Worm (Caenorhabditis elegans) whole organism, mixed stage, embryonic: ENCODE results near the gene clec-142.

ENCODE experiments used
- M03D4.4 ChIP-seq: sonication (generic microtip); optimal IDR thresholded peaks from 2 replicates; lab custom pipeline; 2017; ENCODE audit warnings: mild to moderate bottlenecking, missing genetic modification characterization, missing compliant biosample characterization
- blmp-1 ChIP-seq: fragments of 150-350 bp; optimal IDR thresholded peaks from 2 replicates; lab custom pipeline; 2014; ENCODE audit warnings: missing biosample characterization, missing genetic modification characterization
- ceh-43 ChIP-seq: fragments of 200-800 bp; sonication (Bioruptor generic); optimal IDR thresholded peaks from 2 replicates; lab custom pipeline; 2018; ENCODE audit warnings: mild to moderate bottlenecking, missing genetic modification characterization, moderate library complexity, missing compliant biosample characterization
- ceh-83 ChIP-seq: fragments of 200-800 bp; sonication (Bioruptor generic); optimal IDR thresholded peaks from 2 replicates; lab custom pipeline; 2018; ENCODE audit warnings: mild to moderate bottlenecking, missing genetic modification characterization, missing compliant biosample characterization
- ces-1 ChIP-seq: fragments of 150-350 bp; optimal IDR thresholded peaks from 2 replicates; lab custom pipeline; 2014; ENCODE audit warnings: missing biosample characterization, missing genetic modification reagents, missing genetic modification characterization
- cnd-1 ChIP-seq: fragments of 200-800 bp; sonication (Bioruptor generic); optimal IDR thresholded peaks from 2 replicates; lab custom pipeline; 2018; ENCODE audit warnings: mild to moderate bottlenecking, missing genetic modification characterization, missing compliant biosample characterization
- drap-1 ChIP-seq: fragments of 200-800 bp; sonication (Bioruptor generic); optimal IDR thresholded peaks from 3 replicates; lab custom pipeline; 2018; ENCODE audit warnings: mild to moderate bottlenecking, missing genetic modification characterization, missing compliant biosample characterization
- elt-1 ChIP-seq: sonication (generic microtip); optimal IDR thresholded peaks from 2 replicates; lab custom pipeline; 2017; ENCODE audit warnings: missing genetic modification characterization, mild to moderate bottlenecking, missing compliant biosample characterization, antibody characterized with exemption, moderate library complexity, borderline replicate concordance; ENCODE audit not compliant: insufficient read depth
- elt-3 ChIP-seq: fragments of 150-350 bp; optimal IDR thresholded peaks from 2 replicates; lab custom pipeline; 2014; ENCODE audit warnings: missing biosample characterization, missing genetic modification characterization
- flh-1 ChIP-seq: fragments of 200-800 bp; sonication (Bioruptor generic); optimal IDR thresholded peaks from 2 replicates; lab custom pipeline; 2018; ENCODE audit warnings: mild to moderate bottlenecking, missing genetic modification characterization, moderate library complexity, missing compliant biosample characterization
- hlh-1 ChIP-seq: fragments of 150-350 bp; optimal IDR thresholded peaks from 2 replicates; lab custom pipeline; 2014; ENCODE audit warnings: missing biosample characterization, missing genetic modification reagents, missing genetic modification characterization
- lin-13 ChIP-seq: fragments of 150-350 bp; optimal IDR thresholded peaks from 2 replicates; lab custom pipeline; 2014; ENCODE audit warnings: missing biosample characterization, missing genetic modification characterization
- lin-32 ChIP-seq: fragments of 200-800 bp; sonication (Bioruptor generic); optimal IDR thresholded peaks from 2 replicates; lab custom pipeline; 2018; ENCODE audit warnings: mild to moderate bottlenecking, missing genetic modification characterization, missing compliant biosample characterization
- lsy-2 ChIP-seq: fragments of 150-350 bp; optimal IDR thresholded peaks from 2 replicates; lab custom pipeline; 2014; ENCODE audit warnings: missing biosample characterization, missing genetic modification characterization
- mab-5 ChIP-seq: fragments of 150-350 bp; optimal IDR thresholded peaks from 2 replicates; lab custom pipeline; 2014; ENCODE audit warnings: missing biosample characterization, missing genetic modification characterization
- mep-1 ChIP-seq: fragments of 150-350 bp; optimal IDR thresholded peaks from 2 replicates; lab custom pipeline; 2017; ENCODE audit warnings: missing biosample characterization, missing genetic modification reagents, missing genetic modification characterization, inconsistent platforms
- mls-2 ChIP-seq: sonication (generic microtip); optimal IDR thresholded peaks from 2 replicates; lab custom pipeline; 2016; ENCODE audit warnings: mild to moderate bottlenecking, missing genetic modification characterization, moderate library complexity, missing compliant biosample characterization
- nhr-12 ChIP-seq: fragments of 150-350 bp; optimal IDR thresholded peaks from 2 replicates; lab custom pipeline; 2014; ENCODE audit warnings: missing biosample characterization, missing genetic modification characterization
- nhr-2 ChIP-seq: fragments of 150-350 bp; optimal IDR thresholded peaks from 2 replicates; lab custom pipeline; 2014; ENCODE audit warnings: missing biosample characterization, missing genetic modification characterization
- nhr-237 ChIP-seq: fragments of 150-350 bp; optimal IDR thresholded peaks from 2 replicates; lab custom pipeline; 2014; ENCODE audit warnings: missing biosample characterization, missing genetic modification characterization
- nhr-28 ChIP-seq: fragments of 150-350 bp; optimal IDR thresholded peaks from 2 replicates; lab custom pipeline; 2014; ENCODE audit warnings: missing biosample characterization, missing genetic modification characterization
- nhr-76 ChIP-seq: sonication (generic microtip); optimal IDR thresholded peaks from 2 replicates; lab custom pipeline; 2017; ENCODE audit warnings: missing biosample characterization, missing genetic modification characterization
- pha-4 ChIP-seq: fragments of 150-350 bp; optimal IDR thresholded peaks from 2 replicates; lab custom pipeline; 2018; ENCODE audit warnings: missing biosample characterization, missing genetic modification reagents, missing genetic modification characterization
- sem-2 ChIP-seq: fragments of 200-800 bp; sonication (Bioruptor generic); optimal IDR thresholded peaks from 2 replicates; lab custom pipeline; 2018; ENCODE audit warnings: mild to moderate bottlenecking, missing genetic modification characterization, missing compliant biosample characterization
- snpc-4 ChIP-seq: fragments of 150-350 bp; optimal IDR thresholded peaks from 2 replicates; lab custom pipeline; 2014; ENCODE audit warnings: missing biosample characterization, missing genetic modification characterization
- sptf-1 ChIP-seq: sonication (generic microtip); optimal IDR thresholded peaks from 2 replicates; lab custom pipeline; 2017; ENCODE audit warnings: mild to moderate bottlenecking, missing genetic modification characterization, moderate library complexity, missing compliant biosample characterization
- tbx-8 ChIP-seq: fragments of 200-800 bp; sonication (Bioruptor generic); optimal IDR thresholded peaks from 2 replicates; lab custom pipeline; 2018; ENCODE audit warnings: mild to moderate bottlenecking, missing genetic modification characterization, moderate library complexity, missing compliant biosample characterization
- unc-39 ChIP-seq: fragments of 150-350 bp; optimal IDR thresholded peaks from 2 replicates; lab custom pipeline; 2014; ENCODE audit warnings: missing biosample characterization, missing genetic modification characterization
- unc-62 ChIP-seq: fragments of 150-350 bp; optimal IDR thresholded peaks from 2 replicates; lab custom pipeline; 2014; ENCODE audit warnings: missing biosample characterization, missing genetic modification reagents, missing genetic modification characterization
- zip-8 ChIP-seq: fragments of 150-350 bp; optimal IDR thresholded peaks from 2 replicates; lab custom pipeline; 2014; ENCODE audit warnings: missing biosample characterization, missing genetic modification characterization
- ztf-11 ChIP-seq: fragments of 150-350 bp; optimal IDR thresholded peaks from 2 replicates; lab custom pipeline; 2014; ENCODE audit warnings: missing biosample characterization, missing genetic modification characterization

clec-142 gene

DNA sequence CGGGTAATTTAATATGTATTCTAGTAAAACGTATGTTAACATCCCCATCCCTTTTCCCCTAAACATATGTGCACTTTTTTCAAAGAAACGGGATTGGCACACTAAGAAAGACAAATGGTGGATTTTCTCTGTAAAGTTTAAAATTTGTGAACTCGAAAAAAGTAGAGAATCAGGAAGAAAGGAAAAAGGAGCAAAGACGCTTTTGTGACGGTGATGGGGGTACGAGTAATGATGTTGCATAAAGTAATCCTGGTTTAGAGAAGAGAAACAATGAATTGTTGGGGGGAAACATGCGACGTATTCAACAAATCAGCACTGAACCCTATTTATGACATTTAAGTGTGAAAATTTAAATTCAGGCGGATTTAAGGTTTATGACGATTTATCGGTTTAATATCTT is 33.0 kb downstream of the clec-142 start:
- TF ChIP-seq tbx-8 (GFP tag; lab: Kevin White, UChicago): no peak
- TF ChIP-seq nhr-28 (tag; lab: Kevin White, UChicago): no peak
- TF ChIP-seq nhr-76 (tag; lab: Kevin White, UChicago): no peak
- TF ChIP-seq nhr-237: no peak
- TF ChIP-seq mep-1 (tag; lab: Kevin White, UChicago): no peak
- TF ChIP-seq unc-39 (tag; lab: Kevin White, UChicago): no peak
- no peak for TF ChIP-seq ceh-43 (GFP tag; lab: Kevin White, UChicago)
- no peak for TF ChIP-seq sptf-1 (tag; lab: Kevin White, UChicago)
- TF ChIP-seq ztf-11 (tag; lab: Kevin White, UChicago): no peak
- no peak for TF ChIP-seq mls-2 (tag; lab: Kevin White, UChicago)
- TF ChIP-seq nhr-12: no peak
- TF ChIP-seq lin-32 (GFP tag; lab: Kevin White, UChicago): no peak
- no peak for TF ChIP-seq unc-62
- TF ChIP-seq ces-1 (GFP tag; lab: Kevin White, UChicago): no peak
- TF ChIP-seq M03D4.4 (tag; lab: Kevin White, UChicago): no peak

DNA sequence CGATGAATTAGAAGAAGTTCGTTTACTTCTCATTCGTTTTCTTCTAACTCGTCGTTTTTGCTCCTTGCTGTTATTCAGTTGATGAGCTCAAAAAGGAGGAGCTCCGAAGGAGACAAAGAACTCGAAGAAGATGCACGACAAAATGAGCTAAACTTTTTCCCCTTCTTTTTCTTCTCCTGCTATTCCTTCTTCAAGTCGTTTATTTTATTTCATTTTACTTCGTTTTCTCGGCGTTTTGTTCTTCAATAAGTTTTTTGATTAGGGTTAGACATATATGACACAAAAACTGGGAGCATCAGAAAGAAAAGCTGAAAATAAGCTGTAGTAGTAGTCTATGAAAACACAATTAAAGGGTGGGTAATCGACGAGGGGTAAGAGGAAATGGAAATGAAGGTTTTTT is 33.5 kb downstream of the clec-142 start:
- TF ChIP-seq cnd-1 (tag; lab: Kevin White, UChicago): no peak
- no peak for TF ChIP-seq flh-1 (GFP tag; lab: Kevin White, UChicago)
- no peak for TF ChIP-seq nhr-28 (tag; lab: Kevin White, UChicago)
- TF ChIP-seq blmp-1 (tag; lab: Kevin White, UChicago): no peak
- peak; percentile 64 for TF ChIP-seq ces-1 (GFP tag; lab: Kevin White, UChicago)

DNA sequence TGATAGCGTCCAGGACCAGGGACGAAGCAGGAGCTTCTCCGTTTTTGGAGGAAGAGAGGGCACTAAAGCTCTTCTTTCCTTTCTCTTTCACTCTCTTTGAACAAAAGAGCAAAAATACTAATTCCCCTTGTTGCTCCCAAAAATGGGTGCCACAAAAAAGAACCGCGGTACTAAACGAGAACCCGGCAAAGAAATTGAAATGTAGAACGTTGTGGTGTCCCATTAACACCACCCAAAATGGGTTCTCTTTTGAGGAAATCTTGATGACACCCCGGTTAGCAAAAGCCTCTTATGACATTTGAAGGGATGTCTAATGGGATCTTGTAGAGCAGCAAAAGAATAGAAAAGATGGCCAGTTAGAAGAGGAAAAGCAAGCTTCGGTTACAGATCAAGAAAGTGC is 36.3 kb downstream of the clec-142 start:
- TF ChIP-seq lin-32 (GFP tag; lab: Kevin White, UChicago) (no peak), mep-1 (tag; lab: Kevin White, UChicago) (no peak), flh-1 (GFP tag; lab: Kevin White, UChicago) (no peak), ceh-83 (no peak), lin-13 (tag; lab: Kevin White, UChicago) (no peak), elt-1 (tag; lab: Kevin White, UChicago) (no peak), ceh-43 (GFP tag; lab: Kevin White, UChicago) (no peak), sem-2 (no peak)

DNA sequence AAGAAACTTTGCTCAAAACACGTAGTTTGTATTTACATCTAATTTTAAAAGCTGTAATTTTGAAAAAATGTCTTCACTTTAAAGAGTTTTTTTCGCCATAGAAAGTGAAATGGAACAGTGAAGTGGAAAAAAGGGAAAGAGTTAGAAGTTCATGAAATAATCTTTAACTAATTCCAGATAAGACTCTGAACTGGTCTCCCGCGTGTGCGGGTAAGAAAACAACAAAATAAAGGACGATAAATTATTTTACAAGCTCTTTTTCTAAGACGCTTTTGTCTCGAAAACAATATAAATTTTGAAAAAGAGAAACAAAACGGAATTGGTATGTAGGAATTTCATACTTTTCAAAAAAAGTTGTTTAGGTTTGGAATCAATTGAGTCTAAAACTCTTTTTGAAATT is 38.2 kb downstream of the clec-142 start:
- TF ChIP-seq unc-62 (no peak), nhr-76 (tag; lab: Kevin White, UChicago) (no peak), lsy-2 (no peak), zip-8 (tag; lab: Kevin White, UChicago) (no peak), snpc-4 (tag; lab: Kevin White, UChicago) (no peak), sptf-1 (tag; lab: Kevin White, UChicago) (no peak), ceh-43 (GFP tag; lab: Kevin White, UChicago) (no peak), lin-13 (tag; lab: Kevin White, UChicago) (no peak), unc-39 (tag; lab: Kevin White, UChicago) (no peak), elt-3 (no peak), mab-5 (no peak), ces-1 (GFP tag; lab: Kevin White, UChicago) (no peak), M03D4.4 (tag; lab: Kevin White, UChicago) (no peak), elt-1 (tag; lab: Kevin White, UChicago) (no peak), drap-1 (GFP tag; lab: Kevin White, UChicago) (no peak), lin-32 (GFP tag; lab: Kevin White, UChicago) (no peak)
- TF ChIP-seq, all 35 proteins: peak for 0

DNA sequence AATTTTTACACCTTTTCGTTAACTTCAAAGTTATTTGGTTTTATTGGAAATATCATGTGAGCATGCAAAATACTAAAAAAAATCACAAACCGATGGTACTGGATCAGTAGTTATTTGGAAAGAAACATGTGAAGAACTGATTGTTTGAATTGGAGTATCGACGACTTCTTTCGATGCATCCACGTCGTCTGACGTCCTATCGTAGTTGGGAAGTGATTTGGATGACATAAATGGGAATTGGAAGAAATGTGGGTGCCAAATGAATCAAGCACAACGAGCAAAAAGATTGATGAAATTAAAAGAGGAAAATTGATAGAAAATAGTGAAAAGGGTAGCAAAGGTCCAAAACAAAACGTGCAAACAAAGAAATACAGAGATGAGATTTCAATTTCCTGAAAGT is 42.8 kb downstream of the clec-142 start, which contains the start of gene shw-1:
Gene shw-1 (minus strand): TSS at position 228 of the 400 bp plus-strand sequence.
- no peak for TF ChIP-seq snpc-4 (tag; lab: Kevin White, UChicago)
- TF ChIP-seq nhr-12: no peak
- no peak for TF ChIP-seq pha-4 (tag; lab: Kevin White, UChicago)
- TF ChIP-seq lin-13 (tag; lab: Kevin White, UChicago): no peak
- no peak for TF ChIP-seq mls-2 (tag; lab: Kevin White, UChicago)
- TF ChIP-seq M03D4.4 (tag; lab: Kevin White, UChicago): no peak
- TF ChIP-seq flh-1 (GFP tag; lab: Kevin White, UChicago): no peak
- no peak for TF ChIP-seq nhr-2 (tag; lab: Kevin White, UChicago)
- TF ChIP-seq nhr-76 (tag; lab: Kevin White, UChicago): no peak
- no peak for TF ChIP-seq hlh-1 (tag; lab: Kevin White, UChicago)
- TF ChIP-seq unc-62: no peak
- no peak for TF ChIP-seq mab-5
- TF ChIP-seq sptf-1 (tag; lab: Kevin White, UChicago): no peak
- no peak for TF ChIP-seq drap-1 (GFP tag; lab: Kevin White, UChicago)
- TF ChIP-seq zip-8 (tag; lab: Kevin White, UChicago): no peak
- TF ChIP-seq blmp-1 (tag; lab: Kevin White, UChicago): no peak
- TF ChIP-seq ceh-83: no peak
- no peak for TF ChIP-seq nhr-237
- no peak for TF ChIP-seq tbx-8 (GFP tag; lab: Kevin White, UChicago)
- TF ChIP-seq cnd-1 (tag; lab: Kevin White, UChicago): no peak
- TF ChIP-seq, all 35 proteins: peak for 0
